Worm (Caenorhabditis elegans) whole organism, midembryonic: ENCODE data around the gene ttr-2.

Experiments used
- T22C8.4 ChIP-seq: fragments of 200-800 bp; sonication (Bioruptor generic); IDR thresholded peaks from 2 replicates; pipeline ENCODE4 v1.3.6; 2022; ENCODE audit warnings: missing genetic modification characterization, missing compliant biosample characterization
- ref-1 ChIP-seq: fragments of 200-800 bp; sonication (Bioruptor generic); conservative IDR thresholded peaks from 2 replicates; pipeline ENCODE4 v1.3.6; 2022; ENCODE audit warnings: missing genetic modification reagents, missing genetic modification characterization, missing compliant biosample characterization
- tab-1 ChIP-seq: fragments of 200-800 bp; sonication (Bioruptor generic); IDR thresholded peaks from 2 replicates; pipeline ENCODE4 v1.3.6; 2022; ENCODE audit warnings: missing genetic modification characterization, missing compliant biosample characterization
- ztf-23 ChIP-seq: fragments of 200-800 bp; sonication (Bioruptor generic); IDR thresholded peaks from 2 replicates; pipeline ENCODE4 v1.3.6; 2022; ENCODE audit warnings: missing genetic modification reagents, missing genetic modification characterization, missing compliant biosample characterization
- ztf-29 ChIP-seq: fragments of 200-800 bp; sonication (Bioruptor generic); IDR thresholded peaks from 2 replicates; pipeline ENCODE4 v1.3.6; 2022; ENCODE audit warnings: missing genetic modification reagents, missing genetic modification characterization, missing compliant biosample characterization

ce11 chrIII:9908769-9909168 lies 18.8 kb upstream of the ttr-2 start:
- TF ChIP-seq ztf-23 (no peak), ztf-29 (GFP tag; lab: Robert Waterston, UW) (no peak), ref-1 (GFP tag; lab: Robert Waterston, UW) (no peak), tab-1 (GFP tag; lab: Robert Waterston, UW) (no peak), T22C8.4 (GFP tag; lab: Robert Waterston, UW) (no peak)
